Fruit fly (Drosophila melanogaster): Measurements from ENCODE around the gene CG15385.

Gene CG15385

DNA sequence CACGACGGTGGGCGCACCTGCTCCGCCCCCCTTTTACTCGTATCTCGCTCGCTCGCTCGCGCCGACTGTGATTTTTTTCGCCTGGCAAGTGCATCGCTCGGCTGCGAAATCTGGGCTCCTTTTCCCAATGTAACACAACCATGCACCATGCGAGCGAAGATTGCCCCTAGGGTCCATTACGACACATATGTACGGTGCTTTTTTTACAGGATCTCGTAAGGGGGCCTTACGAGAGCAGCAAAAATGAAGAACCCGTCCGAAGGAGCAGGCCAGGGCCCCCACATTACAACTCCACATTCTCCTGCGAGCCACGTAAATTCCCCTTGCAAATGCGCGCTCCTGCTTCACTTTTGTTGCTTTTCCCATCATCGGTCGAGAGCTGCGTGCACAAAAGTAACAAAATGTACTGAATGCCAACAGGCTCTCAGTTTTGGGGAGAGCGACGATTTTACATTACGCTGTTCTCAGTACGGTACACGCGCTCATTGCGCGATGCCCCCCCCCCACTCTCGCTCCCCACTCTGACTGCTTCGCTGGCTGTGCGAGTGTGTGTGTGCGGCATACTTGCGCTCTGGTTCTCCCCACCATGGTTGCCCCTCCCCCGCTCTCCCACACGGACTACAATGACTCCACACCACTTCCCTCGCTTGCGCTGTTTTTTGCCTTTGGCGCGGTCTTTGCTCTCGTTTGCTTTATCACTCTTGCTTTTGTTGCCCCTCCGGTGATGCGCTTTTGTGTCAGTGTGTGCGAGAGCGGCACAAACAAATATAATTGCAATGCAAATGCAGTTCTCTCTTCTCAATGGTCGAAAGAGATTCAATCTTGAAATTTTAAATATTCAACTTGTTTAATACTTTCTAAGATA, 9.3 kb downstream of the CG15385 start (continued):
- TF ChIP-seq bsh (GFP tag; optimal IDR thresholded peaks at IDR 0.05) (peak in 1 of 2 experiments; percentile 27), Vsx1 (GFP tag; optimal IDR thresholded peaks at IDR 0.05) (no peak), H2.0 (GFP tag; IDR thresholded peaks at IDR 0.05) (no peak), crp (GFP tag; optimal IDR thresholded peaks at IDR 0.05) (no peak), CG31365 (tag; optimal IDR thresholded peaks at IDR 0.05) (no peak), CG10274 (GFP tag; optimal IDR thresholded peaks at IDR 0.05) (no peak), jigr1 (GFP tag; IDR thresholded peaks at IDR 0.05) (no peak), pan (optimal IDR thresholded peaks at IDR 0.05) (no peak), pan (GFP tag; optimal IDR thresholded peaks at IDR 0.05 in 1 of 2, IDR thresholded peaks at IDR 0.05 in 1 of 2) (peak in 1 of 2 experiments; percentile 21), CG33213 (GFP tag; optimal IDR thresholded peaks at IDR 0.05) (no peak), CG11093 (GFP tag; IDR thresholded peaks at IDR 0.05) (no peak), Elba2 (GFP tag; optimal IDR thresholded peaks at IDR 0.05) (no peak), stc (GFP tag; IDR thresholded peaks at IDR 0.05) (no peak), CG7963 (GFP tag; IDR thresholded peaks at IDR 0.05; ENCODE audit: partially characterized antibody) (0 out of 3 replicates have a peak, but pooled peaks have one; percentile 37), CG18476 (GFP tag; optimal IDR thresholded peaks at IDR 0.05) (no peak), cato (GFP tag; optimal IDR thresholded peaks at IDR 0.05; ENCODE audit: borderline replicate concordance) (no peak), gce (GFP tag; IDR thresholded peaks at IDR 0.05) (peak; percentile 22; the same call in 1 of the 3 replicates), Ptx1 (GFP tag; IDR thresholded peaks at IDR 0.05) (no peak), hb (GFP tag; IDR thresholded peaks at IDR 0.05; ENCODE audit: partially characterized antibody) (no peak), amos (GFP tag; IDR thresholded peaks at IDR 0.05; ENCODE audit: partially characterized antibody) (peak; percentile 12; the same call in 1 of the 2 replicates), insv (GFP tag; optimal IDR thresholded peaks at IDR 0.05) (no peak), salm (tag; optimal IDR thresholded peaks at IDR 0.05) (no peak), scrt (GFP tag; optimal IDR thresholded peaks at IDR 0.05) (no peak), cg (GFP tag; optimal IDR thresholded peaks at IDR 0.05) (peak; percentile 90), Mes4 (GFP tag; optimal IDR thresholded peaks at IDR 0.05) (no peak), CG18011 (GFP tag; optimal IDR thresholded peaks at IDR 0.05) (no peak), trh (GFP tag; optimal IDR thresholded peaks at IDR 0.05) (no peak), CG7987 (GFP tag; optimal IDR thresholded peaks at IDR 0.05) (peak; percentile 36), CG13894 (tag; optimal IDR thresholded peaks at IDR 0.05) (peak; percentile 43), Fer1 (GFP tag; optimal IDR thresholded peaks at IDR 0.05) (no peak), CG4617 (GFP tag; optimal IDR thresholded peaks at IDR 0.05; ENCODE audit: borderline replicate concordance) (no peak), Doc3 (GFP tag; IDR thresholded peaks at IDR 0.05; ENCODE audit: partially characterized antibody) (no peak), bcd (GFP tag; optimal IDR thresholded peaks at IDR 0.05) (no peak), pum (GFP tag; optimal IDR thresholded peaks at IDR 0.05) (no peak), CG1832 (GFP tag; optimal IDR thresholded peaks at IDR 0.05) (no peak), Hmr (GFP tag; optimal IDR thresholded peaks at IDR 0.05) (no peak), nmo (GFP tag; optimal IDR thresholded peaks at IDR 0.05) (no peak), Nf-YC (tag; optimal IDR thresholded peaks at IDR 0.05) (peak; percentile 57), CG3847 (GFP tag; IDR thresholded peaks at IDR 0.05) (no peak), sens-2 (GFP tag; IDR thresholded peaks at IDR 0.05) (no peak), CG2875 (GFP tag; optimal IDR thresholded peaks at IDR 0.05) (no peak), CG13424 (tag; optimal IDR thresholded peaks at IDR 0.05) (no peak), odd (GFP tag; optimal IDR thresholded peaks at IDR 0.05) (no peak), z (GFP tag; IDR thresholded peaks at IDR 0.05) (peak; percentile 75), HLH3B (GFP tag; IDR thresholded peaks at IDR 0.05) (peak; percentile 11; the same call in 1 of the 2 replicates), onecut (GFP tag; IDR thresholded peaks at IDR 0.05) (no peak), unc-4 (GFP tag; IDR thresholded peaks at IDR 0.05; ENCODE audit: partially characterized antibody) (peak; percentile 30; the same call in 1 of the 2 replicates), CG14441 (GFP tag; IDR thresholded peaks at IDR 0.05) (0 out of 2 replicates have a peak, but pooled peaks have one; percentile 15)
